Worm (Caenorhabditis elegans) whole organism, young adult: ENCODE measurements around the gene pha-1.
A peak's percentile ranks its signal among the peaks of the same experiment; 100 is the strongest.

Experiments used
- B0035.1 ChIP-seq: sonication (generic microtip); optimal IDR thresholded peaks from 2 replicates; lab custom pipeline; 2016; ENCODE audit warnings: missing genetic modification characterization, mild to moderate bottlenecking, missing compliant biosample characterization, missing genotype, missing genetic modification reagents
- C17E4.6 ChIP-seq: fragments of 200-800 bp; sonication (Bioruptor generic); IDR thresholded peaks from 2 replicates; pipeline ENCODE4 v1.3.6; 2022; ENCODE audit warnings: missing genetic modification reagents, missing genetic modification characterization, missing compliant biosample characterization
- F33H1.4 ChIP-seq: fragments of 200-800 bp; sonication (Bioruptor generic); IDR thresholded peaks from 2 replicates; pipeline ENCODE4 v1.3.6; 2022; ENCODE audit warnings: missing genetic modification reagents, missing genetic modification characterization, missing compliant biosample characterization
- F39B2.1 ChIP-seq: fragments of 200-800 bp; sonication (Bioruptor generic); IDR thresholded peaks from 2 replicates; pipeline ENCODE4 v1.3.6; 2022; ENCODE audit warnings: missing genetic modification reagents, missing genetic modification characterization, missing compliant biosample characterization
- F49E8.2 ChIP-seq: sonication (generic microtip); optimal IDR thresholded peaks from 3 replicates; lab custom pipeline; 2017; ENCODE audit warnings: missing genetic modification characterization, mild to moderate bottlenecking, missing compliant biosample characterization, antibody characterized with exemption, moderate library complexity; ENCODE audit not compliant: insufficient read depth
- F55B11.4 ChIP-seq: sonication (generic microtip); optimal IDR thresholded peaks from 2 replicates; lab custom pipeline; 2016; ENCODE audit warnings: missing compliant biosample characterization, missing genetic modification characterization, borderline replicate concordance; ENCODE audit not compliant: insufficient read depth
- F57C9.4 ChIP-seq: sonication (generic microtip); optimal IDR thresholded peaks from 2 replicates; lab custom pipeline; 2017; ENCODE audit warnings: mild to moderate bottlenecking, missing genetic modification characterization, missing compliant biosample characterization
- Y53G8AR.9 ChIP-seq: fragments of 200-800 bp; sonication (Bioruptor generic); conservative IDR thresholded peaks from 2 replicates; pipeline ENCODE4 v1.3.6; 2022; ENCODE audit warnings: missing genetic modification reagents, missing genetic modification characterization, missing compliant biosample characterization
- Y67H2A.10 ChIP-seq: fragments of 200-800 bp; sonication (Bioruptor generic); conservative IDR thresholded peaks from 2 replicates; pipeline ENCODE4 v1.3.6; 2022; ENCODE audit warnings: missing genetic modification reagents, missing genetic modification characterization, missing compliant biosample characterization
- akir-1 ChIP-seq: fragments of 200-800 bp; sonication (Bioruptor generic); optimal IDR thresholded peaks from 2 replicates; lab custom pipeline; 2018; ENCODE audit warnings: mild to moderate bottlenecking, missing genetic modification characterization, moderate library complexity, missing compliant biosample characterization
- ama-1 ChIP-seq, 3 experiments: fragments of 150-350 bp in 1 of 3; sonication (generic microtip) in 2 of 3; optimal IDR thresholded peaks; 2 replicates each; lab custom pipeline; 2014 to 2018; ENCODE audit warnings: missing biosample characterization in 2 of 3, missing genetic modification characterization in 2 of 3, missing genetic modification reagents in 2 of 3
- aptf-2 ChIP-seq: fragments of 200-800 bp; sonication (Bioruptor generic); conservative IDR thresholded peaks from 2 replicates; pipeline ENCODE4 v1.3.6; 2022; ENCODE audit warnings: missing genetic modification reagents, missing genetic modification characterization, missing compliant biosample characterization
- athp-1 ChIP-seq: sonication (generic microtip); optimal IDR thresholded peaks from 2 replicates; lab custom pipeline; 2017; ENCODE audit warnings: mild to moderate bottlenecking, missing genetic modification characterization, missing compliant biosample characterization
- bed-1 ChIP-seq: fragments of 200-800 bp; sonication (Bioruptor generic); IDR thresholded peaks from 2 replicates; pipeline ENCODE4 v1.3.6; 2022; ENCODE audit warnings: missing genetic modification reagents, missing genetic modification characterization, missing compliant biosample characterization
- ceh-79 ChIP-seq: sonication (generic microtip); optimal IDR thresholded peaks from 2 replicates; lab custom pipeline; 2017; ENCODE audit warnings: mild to moderate bottlenecking, missing genetic modification characterization, missing compliant biosample characterization
- ceh-91 ChIP-seq: fragments of 200-800 bp; sonication (Bioruptor generic); IDR thresholded peaks from 2 replicates; pipeline ENCODE4 v1.3.6; 2022; ENCODE audit warnings: missing genetic modification reagents, missing genetic modification characterization, missing compliant biosample characterization
- chd-7 ChIP-seq: sonication (generic microtip); optimal IDR thresholded peaks from 2 replicates; lab custom pipeline; 2016; ENCODE audit warnings: mild to moderate bottlenecking, missing genetic modification characterization, moderate library complexity, missing compliant biosample characterization
- die-1 ChIP-seq: sonication (generic microtip); optimal IDR thresholded peaks from 2 replicates; lab custom pipeline; 2016; ENCODE audit warnings: missing genotype, mild to moderate bottlenecking, missing genetic modification characterization, missing compliant biosample characterization
- dox-1 ChIP-seq: fragments of 200-800 bp; sonication (Bioruptor generic); IDR thresholded peaks from 2 replicates; pipeline ENCODE4 v1.3.6; 2022; ENCODE audit warnings: missing genetic modification reagents, missing genetic modification characterization, missing compliant biosample characterization
- egl-44 ChIP-seq: fragments of 200-800 bp; sonication (Bioruptor generic); IDR thresholded peaks from 2 replicates; pipeline ENCODE4 v1.3.6; 2022; ENCODE audit warnings: missing genetic modification reagents, missing genetic modification characterization, missing compliant biosample characterization
- ekl-4 ChIP-seq: fragments of 200-800 bp; sonication (Bioruptor generic); IDR thresholded peaks from 2 replicates; pipeline ENCODE4 v1.3.6; 2022; ENCODE audit warnings: missing genetic modification reagents, missing genetic modification characterization, missing compliant biosample characterization
- ets-4 ChIP-seq: fragments of 200-800 bp; sonication (Bioruptor generic); optimal IDR thresholded peaks from 2 replicates; lab custom pipeline; 2018; ENCODE audit warnings: mild to moderate bottlenecking, missing genetic modification characterization, missing compliant biosample characterization
- gei-17 ChIP-seq: fragments of 200-800 bp; sonication (Bioruptor generic); optimal IDR thresholded peaks from 2 replicates; lab custom pipeline; 2018; ENCODE audit warnings: mild to moderate bottlenecking, missing genetic modification characterization, missing compliant biosample characterization
- hmg-1.2 ChIP-seq: fragments of 200-800 bp; sonication (Bioruptor generic); IDR thresholded peaks from 2 replicates; pipeline ENCODE4 v1.3.6; 2022; ENCODE audit warnings: missing genetic modification reagents, missing genetic modification characterization, missing compliant biosample characterization
- hsf-1 ChIP-seq: fragments of 200-800 bp; sonication (Bioruptor generic); IDR thresholded peaks from 2 replicates; pipeline ENCODE4 v1.3.6; 2022; ENCODE audit warnings: missing genetic modification reagents, missing genetic modification characterization, missing compliant biosample characterization
- lin-26 ChIP-seq: fragments of 200-800 bp; sonication (Bioruptor generic); IDR thresholded peaks from 2 replicates; pipeline ENCODE4 v1.3.6; 2022; ENCODE audit warnings: missing genetic modification reagents, missing genetic modification characterization, missing compliant biosample characterization
- lsl-1 ChIP-seq: fragments of 200-800 bp; sonication (Bioruptor generic); optimal IDR thresholded peaks from 2 replicates; lab custom pipeline; 2018; ENCODE audit warnings: mild to moderate bottlenecking, missing genetic modification characterization, moderate library complexity, missing compliant biosample characterization
- madf-10 ChIP-seq: sonication (generic microtip); optimal IDR thresholded peaks from 2 replicates; lab custom pipeline; 2016; ENCODE audit warnings: mild to moderate bottlenecking, missing genetic modification characterization, missing compliant biosample characterization
- madf-3 ChIP-seq: fragments of 200-800 bp; sonication (Bioruptor generic); IDR thresholded peaks from 2 replicates; pipeline ENCODE4 v1.3.6; 2022; ENCODE audit warnings: missing genetic modification reagents, missing genetic modification characterization, missing compliant biosample characterization
- rcor-1 ChIP-seq: fragments of 200-800 bp; sonication (Bioruptor generic); IDR thresholded peaks from 2 replicates; pipeline ENCODE4 v1.3.6; 2022; ENCODE audit warnings: missing genetic modification reagents, missing genetic modification characterization, missing compliant biosample characterization
- rec-8 ChIP-seq, 2 experiments: sonication (generic microtip); optimal IDR thresholded peaks; 2 replicates each; lab custom pipeline; 2016; ENCODE audit warnings: mild to moderate bottlenecking in 2 of 2, missing genetic modification characterization in 2 of 2, missing genetic modification reagents in 2 of 2, missing genotype in 2 of 2, missing biosample characterization in 1 of 2, missing compliant biosample characterization in 1 of 2, moderate library complexity in 1 of 2
- repo-1 ChIP-seq: sonication (generic microtip); optimal IDR thresholded peaks from 2 replicates; lab custom pipeline; 2017; ENCODE audit warnings: mild to moderate bottlenecking, missing genetic modification characterization, missing compliant biosample characterization
- snpc-1.3 ChIP-seq: sonication (generic microtip); optimal IDR thresholded peaks from 2 replicates; lab custom pipeline; 2017; ENCODE audit warnings: missing genetic modification characterization, mild to moderate bottlenecking, missing compliant biosample characterization, antibody characterized with exemption, moderate library complexity, missing genotype, missing genetic modification reagents; ENCODE audit not compliant: insufficient read depth
- snpc-3.4 ChIP-seq: sonication (generic microtip); optimal IDR thresholded peaks from 2 replicates; lab custom pipeline; 2017; ENCODE audit warnings: missing genetic modification characterization, mild to moderate bottlenecking, missing compliant biosample characterization, antibody characterized with exemption, moderate library complexity, missing genotype, missing genetic modification reagents
- snpc-4 ChIP-seq, 5 experiments: fragments of 150-350 bp in 1 of 5; sonication (generic microtip) in 4 of 5; optimal IDR thresholded peaks; 2 replicates each; lab custom pipeline; 2014 to 2018; ENCODE audit warnings: missing genetic modification characterization in 5 of 5, missing biosample characterization in 3 of 5, antibody characterized with exemption in 2 of 5, mild to moderate bottlenecking in 2 of 5, missing compliant biosample characterization in 2 of 5, missing genotype in 2 of 5, moderate library complexity in 2 of 5, missing genetic modification reagents in 1 of 5
- somi-1 ChIP-seq: fragments of 200-800 bp; sonication (Bioruptor generic); optimal IDR thresholded peaks from 2 replicates; lab custom pipeline; 2018; ENCODE audit warnings: mild to moderate bottlenecking, missing genetic modification characterization, missing compliant biosample characterization
- sptf-2 ChIP-seq: fragments of 200-800 bp; sonication (Bioruptor generic); optimal IDR thresholded peaks from 2 replicates; lab custom pipeline; 2018; ENCODE audit warnings: mild to moderate bottlenecking, missing genetic modification characterization, missing compliant biosample characterization
- tbx-9 ChIP-seq: sonication (generic microtip); optimal IDR thresholded peaks from 2 replicates; lab custom pipeline; 2016; ENCODE audit warnings: borderline replicate concordance, missing genetic modification characterization, inconsistent platforms, missing compliant biosample characterization
- unc-62 ChIP-seq: fragments of 150-350 bp; optimal IDR thresholded peaks from 2 replicates; lab custom pipeline; 2014; ENCODE audit warnings: missing biosample characterization, missing genetic modification reagents, missing genetic modification characterization
- zim-3 ChIP-seq: sonication (generic microtip); optimal IDR thresholded peaks from 2 replicates; lab custom pipeline; 2017; ENCODE audit warnings: mild to moderate bottlenecking, missing genetic modification characterization, moderate library complexity, missing compliant biosample characterization
- ztf-18 ChIP-seq: sonication (generic microtip); optimal IDR thresholded peaks from 2 replicates; lab custom pipeline; 2016; ENCODE audit warnings: missing genotype, mild to moderate bottlenecking, missing genetic modification characterization, missing compliant biosample characterization
- ztf-26 ChIP-seq: sonication (generic microtip); optimal IDR thresholded peaks from 2 replicates; lab custom pipeline; 2017; ENCODE audit warnings: missing genetic modification characterization, missing compliant biosample characterization
- ztf-28 ChIP-seq: fragments of 200-800 bp; sonication (Bioruptor generic); IDR thresholded peaks from 2 replicates; pipeline ENCODE4 v1.3.6; 2022; ENCODE audit warnings: missing genetic modification reagents, missing genetic modification characterization, missing compliant biosample characterization
- ztf-3 ChIP-seq: fragments of 200-800 bp; sonication (Bioruptor generic); optimal IDR thresholded peaks from 2 replicates; lab custom pipeline; 2018; ENCODE audit warnings: mild to moderate bottlenecking, missing genetic modification characterization, missing compliant biosample characterization

Gene pha-1

ce11 chrIII:11110756-11111155 is 20.8 kb upstream of the pha-1 start (continued):
- TF ChIP-seq ama-1 (optimal IDR thresholded peaks at IDR 0.05; lab: Kevin White, UChicago), result no peak
- TF ChIP-seq ama-1 (GFP tag; optimal IDR thresholded peaks at IDR 0.05; lab: Kevin White, UChicago), result no peak
- TF ChIP-seq unc-62 (GFP tag; lab: Kevin White, UChicago), result no peak
- TF ChIP-seq somi-1 (GFP tag; lab: Kevin White, UChicago), result no peak
- TF ChIP-seq ztf-26 (tag; lab: Kevin White, UChicago), result peak; percentile 63
- peak; percentile 51; the same call in 1 of the 2 replicates for TF ChIP-seq F33H1.4 (GFP tag; lab: Robert Waterston, UW)
- TF ChIP-seq madf-3 (GFP tag; lab: Robert Waterston, UW), result 0 out of 2 replicates have a peak, but pooled peaks have one; percentile 56
- TF ChIP-seq die-1, result no peak
- TF ChIP-seq hsf-1, result 0 out of 2 replicates have a peak, but pooled peaks have one; percentile 16

- TF ChIP-seq egl-44 (GFP tag; lab: Robert Waterston, UW), result no peak
- 0 out of 2 replicates have a peak, but pooled peaks have one; percentile 38 for TF ChIP-seq ekl-4
- no peak for TF ChIP-seq rec-8 (tag; optimal IDR thresholded peaks at IDR 0.05; lab: Kevin White, UChicago)
- no peak for TF ChIP-seq C17E4.6
- TF ChIP-seq B0035.1, result no peak
- TF ChIP-seq bed-1, result no peak
- TF ChIP-seq ztf-26 (tag; lab: Kevin White, UChicago), result no peak
- peak; percentile 55 for TF ChIP-seq hmg-1.2 (GFP tag; lab: Robert Waterston, UW)
- TF ChIP-seq ceh-91 (GFP tag; lab: Robert Waterston, UW), result no peak
- no peak for TF ChIP-seq madf-3 (GFP tag; lab: Robert Waterston, UW)
- no peak for TF ChIP-seq F49E8.2 (tag; lab: Kevin White, UChicago)
- no peak for TF ChIP-seq Y67H2A.10 (GFP tag; lab: Robert Waterston, UW)
- no peak for TF ChIP-seq aptf-2 (GFP tag; lab: Robert Waterston, UW)
- no peak for TF ChIP-seq F55B11.4
- TF ChIP-seq lin-26, result no peak
- no peak for TF ChIP-seq F39B2.1 (GFP tag; lab: Robert Waterston, UW)
- TF ChIP-seq ama-1 (optimal IDR thresholded peaks at IDR 0.05; lab: Kevin White, UChicago), result no peak
- TF ChIP-seq ama-1 (GFP tag; optimal IDR thresholded peaks at IDR 0.05; lab: Kevin White, UChicago), result no peak
- TF ChIP-seq snpc-4 (GFP tag; optimal IDR thresholded peaks at IDR 0.05; lab: Kevin White, UChicago), result no peak
- TF ChIP-seq snpc-4 (tag; optimal IDR thresholded peaks at IDR 0.05; lab: Kevin White, UChicago), result peak in 3 of 4 experiments; percentile 22 to 42 (median 33)
- TF ChIP-seq ztf-28 (GFP tag; lab: Robert Waterston, UW), result peak; percentile 52; the same call in 1 of the 2 replicates
- TF ChIP-seq snpc-1.3 (tag; lab: Kevin White, UChicago), result no peak
- TF ChIP-seq Y53G8AR.9 (GFP tag; lab: Robert Waterston, UW), result peak; percentile 59; the same call in 1 of the 2 replicates
- TF ChIP-seq rcor-1 (GFP tag; lab: Robert Waterston, UW), result 0 out of 2 replicates have a peak, but pooled peaks have one; percentile 15
- no peak for TF ChIP-seq ceh-79 (tag; lab: Kevin White, UChicago)
- TF ChIP-seq tbx-9 (tag; lab: Kevin White, UChicago), result no peak
- TF ChIP-seq ztf-3 (GFP tag; lab: Kevin White, UChicago), result no peak
- no peak for TF ChIP-seq akir-1 (GFP tag; lab: Kevin White, UChicago)
- no peak for TF ChIP-seq snpc-3.4
- no peak for TF ChIP-seq sptf-2 (GFP tag; lab: Kevin White, UChicago)
- no peak for TF ChIP-seq gei-17 (GFP tag; lab: Kevin White, UChicago)
- TF ChIP-seq F57C9.4 (tag; lab: Kevin White, UChicago), result no peak
- peak; percentile 9 for TF ChIP-seq madf-10 (tag; lab: Kevin White, UChicago)
- no peak for TF ChIP-seq athp-1 (tag; lab: Kevin White, UChicago)
- peak; percentile 90 for TF ChIP-seq dox-1 (GFP tag; lab: Robert Waterston, UW)
- no peak for TF ChIP-seq hsf-1
- TF ChIP-seq lsl-1, result peak; percentile 22
- TF ChIP-seq ets-4 (GFP tag; lab: Kevin White, UChicago), result no peak
- TF ChIP-seq repo-1 (tag; lab: Kevin White, UChicago), result no peak
- TF ChIP-seq ztf-18 (tag; lab: Kevin White, UChicago), result peak; percentile 92
- no peak for TF ChIP-seq chd-7 (tag; lab: Kevin White, UChicago)
- 0 out of 2 replicates have a peak, but pooled peaks have one; percentile 24 for TF ChIP-seq F33H1.4 (GFP tag; lab: Robert Waterston, UW)
- TF ChIP-seq zim-3, result no peak
Observed at ce11 chrIII:11112718-11113117, 18.9 kb upstream of the pha-1 start.
